Fruit fly (Drosophila melanogaster) whole organism, embryonic: ENCODE data around the gene Upf1.

Experiments
- ATbp ChIP-seq: fragments of 200-800 bp; sonication (Bioruptor generic); optimal IDR thresholded peaks from 2 replicates; lab custom pipeline; 2017; ENCODE audit warnings: missing biosample characterization, mild to moderate bottlenecking, missing genetic modification characterization, missing genetic modification reagents
- Awh ChIP-seq: fragments of 200-800 bp; sonication (Bioruptor generic); IDR thresholded peaks from 2 replicates; pipeline ENCODE4, ENCODE4 v1.3.6; 2022; ENCODE audit warnings: missing biosample characterization, missing genetic modification characterization
- Bgb ChIP-seq: fragments of 200-800 bp; sonication (Bioruptor generic); IDR thresholded peaks from 2 replicates; pipeline ENCODE4 v1.3.6; 2022; ENCODE audit warnings: missing biosample characterization, missing genetic modification characterization; ENCODE audit not compliant: partially characterized antibody
- CG10267 ChIP-seq: fragments of 200-800 bp; sonication (Bioruptor generic); optimal IDR thresholded peaks from 2 replicates; lab custom pipeline; 2018; ENCODE audit warnings: missing biosample characterization, mild to moderate bottlenecking, missing genetic modification characterization, moderate library complexity
- CG11093 ChIP-seq: fragments of 200-800 bp; sonication (Bioruptor generic); IDR thresholded peaks from 3 replicates; pipeline ENCODE4 v1.3.6; 2022; ENCODE audit warnings: missing biosample characterization, missing genetic modification characterization
- CG12104 ChIP-seq: fragments of 200-800 bp; sonication (Bioruptor generic); optimal IDR thresholded peaks from 3 replicates; lab custom pipeline; 2016; ENCODE audit warnings: missing biosample characterization, missing genetic modification characterization
- CG12155 ChIP-seq: fragments of 200-800 bp; sonication (Bioruptor generic); optimal IDR thresholded peaks from 3 replicates; lab custom pipeline; 2016; ENCODE audit warnings: missing biosample characterization, missing genetic modification characterization
- CG12769 ChIP-seq: fragments of 200-800 bp; sonication (Bioruptor generic); optimal IDR thresholded peaks from 2 replicates; lab custom pipeline; 2019; ENCODE audit warnings: missing biosample characterization, mild to moderate bottlenecking, missing genetic modification characterization, moderate library complexity
- CG13296 ChIP-seq: fragments of 200-800 bp; sonication (Bioruptor generic); optimal IDR thresholded peaks from 3 replicates; lab custom pipeline; 2018; ENCODE audit warnings: missing biosample characterization, mild to moderate bottlenecking, missing genetic modification characterization
- CG14667 ChIP-seq: fragments of 200-800 bp; sonication (Bioruptor generic); IDR thresholded peaks from 2 replicates; pipeline ENCODE4 v1.3.6; 2022; ENCODE audit warnings: missing biosample characterization, missing genetic modification characterization
- CG15601 ChIP-seq: fragments of 200-800 bp; sonication (Bioruptor generic); optimal IDR thresholded peaks from 3 replicates; lab custom pipeline; 2019; ENCODE audit warnings: missing biosample characterization, mild to moderate bottlenecking, missing genetic modification characterization, moderate library complexity
- CG16779 ChIP-seq: fragments of 200-800 bp; sonication (Bioruptor generic); IDR thresholded peaks from 2 replicates; pipeline ENCODE4 v1.3.6; 2022; ENCODE audit warnings: missing biosample characterization, missing genetic modification characterization
- CG17359 ChIP-seq: fragments of 200-800 bp; sonication (Bioruptor generic); optimal IDR thresholded peaks from 3 replicates; lab custom pipeline; 2018; ENCODE audit warnings: missing biosample characterization, mild to moderate bottlenecking, missing genetic modification characterization, moderate library complexity
- CG2116 ChIP-seq: fragments of 200-800 bp; sonication (Bioruptor generic); optimal IDR thresholded peaks from 3 replicates; lab custom pipeline; 2018; ENCODE audit warnings: missing biosample characterization, mild to moderate bottlenecking, missing genetic modification characterization
- CG2712 ChIP-seq: fragments of 200-800 bp; optimal IDR thresholded peaks from 3 replicates; lab custom pipeline; 2019; ENCODE audit warnings: missing biosample characterization, mild to moderate bottlenecking, missing genetic modification characterization, moderate library complexity
- CG2875 ChIP-seq: fragments of 200-800 bp; sonication (Bioruptor generic); optimal IDR thresholded peaks from 2 replicates; lab custom pipeline; 2017; ENCODE audit warnings: missing biosample characterization, mild to moderate bottlenecking, missing genetic modification characterization, missing genetic modification reagents
- CG31365 ChIP-seq: fragments of 200-800 bp; sonication (Bioruptor generic); optimal IDR thresholded peaks from 2 replicates; lab custom pipeline; 2018; ENCODE audit warnings: missing biosample characterization, mild to moderate bottlenecking, missing genetic modification characterization
- CG32532 ChIP-seq: fragments of 200-800 bp; sonication (Bioruptor generic); IDR thresholded peaks from 2 replicates; pipeline ENCODE4 v1.3.6; 2022; ENCODE audit warnings: missing biosample characterization, missing genetic modification characterization
- CG34224 ChIP-seq: fragments of 200-800 bp; sonication (Bioruptor generic); IDR thresholded peaks from 3 replicates; pipeline ENCODE4 v1.3.6; 2022; ENCODE audit warnings: missing biosample characterization, missing genetic modification characterization; ENCODE audit not compliant: partially characterized antibody
- CG4404 ChIP-seq: fragments of 200-800 bp; sonication (Bioruptor generic); IDR thresholded peaks from 2 replicates; pipeline ENCODE4 v1.3.6; 2022; ENCODE audit warnings: missing biosample characterization, missing genetic modification characterization
- CG4707 ChIP-seq: fragments of 200-800 bp; sonication (Bioruptor generic); optimal IDR thresholded peaks from 2 replicates; lab custom pipeline; 2018; ENCODE audit warnings: missing biosample characterization, mild to moderate bottlenecking, missing genetic modification characterization, moderate library complexity
- CG6791 ChIP-seq: fragments of 200-800 bp; sonication (Bioruptor generic); IDR thresholded peaks from 3 replicates; pipeline ENCODE4 v1.3.6; 2022; ENCODE audit warnings: missing biosample characterization, missing genetic modification characterization; ENCODE audit not compliant: partially characterized antibody
- CG8089 ChIP-seq: fragments of 200-800 bp; sonication (Bioruptor generic); optimal IDR thresholded peaks from 3 replicates; lab custom pipeline; 2016; ENCODE audit warnings: missing biosample characterization, missing genetic modification characterization
- CG9932 ChIP-seq: fragments of 200-800 bp; sonication (Bioruptor generic); IDR thresholded peaks from 2 replicates; pipeline ENCODE4 v1.3.6; 2022; ENCODE audit warnings: missing biosample characterization, missing genetic modification characterization
- D19B ChIP-seq: fragments of 200-800 bp; sonication (Bioruptor generic); optimal IDR thresholded peaks from 2 replicates; lab custom pipeline; 2017; ENCODE audit warnings: missing biosample characterization, mild to moderate bottlenecking, missing genetic modification characterization
- Dref ChIP-seq: fragments of 200-800 bp; sonication (Bioruptor generic); IDR thresholded peaks from 2 replicates; pipeline ENCODE4 v1.3.6; 2022; ENCODE audit warnings: missing biosample characterization, missing genetic modification characterization
- ERR ChIP-seq: fragments of 200-800 bp; sonication (Bioruptor generic); optimal IDR thresholded peaks from 2 replicates; lab custom pipeline; 2016; ENCODE audit warnings: missing biosample characterization, missing genetic modification characterization
- HmgD ChIP-seq: fragments of 200-800 bp; sonication (Bioruptor generic); optimal IDR thresholded peaks from 3 replicates; lab custom pipeline; 2016; ENCODE audit warnings: missing biosample characterization, missing genetic modification characterization
- Jarid2 ChIP-seq: fragments of 200-800 bp; sonication (Bioruptor generic); optimal IDR thresholded peaks from 3 replicates; lab custom pipeline; 2017; ENCODE audit warnings: mild to moderate bottlenecking, missing biosample characterization, missing genetic modification reagents, missing genetic modification characterization
- Lim3 ChIP-seq: fragments of 200-800 bp; sonication (Bioruptor generic); IDR thresholded peaks from 2 replicates; pipeline ENCODE4 v1.3.6; 2022; ENCODE audit warnings: missing biosample characterization, missing genetic modification characterization
- Lpt ChIP-seq: fragments of >200 bp; optimal IDR thresholded peaks from 2 replicates; lab custom pipeline; 2018; ENCODE audit warnings: missing biosample characterization, missing genetic modification characterization
- MESR4 ChIP-seq: fragments of 200-800 bp; sonication (Bioruptor generic); optimal IDR thresholded peaks from 2 replicates; lab custom pipeline; 2018; ENCODE audit warnings: missing biosample characterization, mild to moderate bottlenecking, missing genetic modification characterization, moderate library complexity
- Oli ChIP-seq: fragments of 200-800 bp; sonication (Bioruptor generic); optimal IDR thresholded peaks from 2 replicates; lab custom pipeline; 2018; ENCODE audit warnings: missing biosample characterization, mild to moderate bottlenecking, missing genetic modification characterization, moderate library complexity
- Xrp1 ChIP-seq: fragments of 200-800 bp; sonication (Bioruptor generic); IDR thresholded peaks from 2 replicates; pipeline ENCODE4 v1.3.6; 2022; ENCODE audit warnings: missing biosample characterization, missing genetic modification characterization
- abd-A ChIP-seq: fragments of 200-800 bp; sonication (Bioruptor generic); optimal IDR thresholded peaks from 3 replicates; lab custom pipeline; 2019; ENCODE audit warnings: missing biosample characterization, mild to moderate bottlenecking, missing genetic modification characterization, moderate library complexity
- ap ChIP-seq: fragments of 200-800 bp; sonication (Bioruptor generic); IDR thresholded peaks from 2 replicates; pipeline ENCODE4 v1.3.6; 2022; ENCODE audit warnings: missing biosample characterization, missing genetic modification characterization
- caup ChIP-seq: fragments of 200-800 bp; sonication (Bioruptor generic); optimal IDR thresholded peaks from 3 replicates; lab custom pipeline; 2017; ENCODE audit warnings: missing biosample characterization, mild to moderate bottlenecking, missing genetic modification characterization, moderate library complexity; ENCODE audit not compliant: severe bottlenecking
- ftz-f1 ChIP-seq: fragments of 200-800 bp; sonication (Bioruptor generic); optimal IDR thresholded peaks from 2 replicates; lab custom pipeline; 2016; ENCODE audit warnings: missing biosample characterization, missing genetic modification characterization
- h ChIP-seq: fragments of >200 bp; optimal IDR thresholded peaks from 2 replicates; lab custom pipeline; 2017
- hkb ChIP-seq, 2 experiments: fragments of 200-800 bp in 1 of 2; fragments of >200 bp in 1 of 2; sonication (Bioruptor generic) in 1 of 2; IDR thresholded peaks in 1 of 2; optimal IDR thresholded peaks in 1 of 2; 2 replicates each; pipeline versions ENCODE4 v1.3.6 to Lab custom; 2017 to 2022; ENCODE audit warnings: missing biosample characterization in 1 of 2, missing genetic modification characterization in 1 of 2
- inv ChIP-seq: fragments of 200-800 bp; sonication (Bioruptor generic); IDR thresholded peaks from 2 replicates; pipeline ENCODE4 v1.3.6; 2022; ENCODE audit warnings: missing biosample characterization, missing genetic modification characterization; ENCODE audit not compliant: partially characterized antibody
- jumu ChIP-seq: fragments of 200-800 bp; sonication (Bioruptor generic); optimal IDR thresholded peaks from 3 replicates; lab custom pipeline; 2016; ENCODE audit warnings: missing biosample characterization, missing genetic modification characterization
- knrl ChIP-seq: fragments of 200-800 bp; sonication (Bioruptor generic); IDR thresholded peaks from 3 replicates; pipeline ENCODE4 v1.3.6; 2022; ENCODE audit warnings: missing biosample characterization, missing genetic modification characterization; ENCODE audit not compliant: partially characterized antibody
- lola ChIP-seq, 3 experiments: fragments of >200 bp in 2 of 3; fragments of 200-800 bp in 1 of 3; sonication (Bioruptor generic) in 1 of 3; optimal IDR thresholded peaks; 2 replicates each; lab custom pipeline; 2017 to 2019; ENCODE audit warnings: missing biosample characterization in 3 of 3, missing genetic modification characterization in 3 of 3, mild to moderate bottlenecking in 1 of 3, moderate library complexity in 1 of 3
- prd ChIP-seq, 3 experiments: fragments of >200 bp in 2 of 3; fragments of 200-800 bp in 1 of 3; sonication (Bioruptor generic) in 1 of 3; optimal IDR thresholded peaks in 2 of 3; IDR thresholded peaks in 1 of 3; 2 replicates in 2 of 3; 3 replicates in 1 of 3; pipeline versions ENCODE4 v1.3.6 to Lab custom; 2017 to 2022; ENCODE audit warnings: missing biosample characterization in 1 of 3, missing genetic modification characterization in 1 of 3
- sima ChIP-seq: fragments of 200-800 bp; sonication (Bioruptor generic); optimal IDR thresholded peaks from 2 replicates; lab custom pipeline; 2016; ENCODE audit warnings: missing biosample characterization, missing genetic modification characterization
- sna ChIP-seq: fragments of 200-800 bp; sonication (Bioruptor generic); IDR thresholded peaks from 2 replicates; pipeline ENCODE4 v1.3.6; 2022; ENCODE audit warnings: missing biosample characterization, missing genetic modification characterization; ENCODE audit not compliant: partially characterized antibody
- tin ChIP-seq: fragments of 200-800 bp; sonication (Bioruptor generic); optimal IDR thresholded peaks from 3 replicates; lab custom pipeline; 2016; ENCODE audit warnings: missing biosample characterization, missing genetic modification characterization
- ttk ChIP-seq: fragments of 200-800 bp; sonication (Bioruptor generic); IDR thresholded peaks from 2 replicates; pipeline ENCODE4 v2.1.2; 2022; ENCODE audit warnings: missing biosample characterization, missing genetic modification characterization
- zen2 ChIP-seq: fragments of 200-800 bp; sonication (Bioruptor generic); IDR thresholded peaks from 3 replicates; pipeline ENCODE4 v1.3.6; 2022; ENCODE audit warnings: missing biosample characterization, missing genetic modification characterization; ENCODE audit not compliant: partially characterized antibody

Gene Upf1

dm6 chrX:11868866-11869265, 36.3 kb downstream of the Upf1 start, which contains the start of the genes Nrd1 and CG1847 (continued):
- peak; percentile 67 for TF ChIP-seq inv (GFP tag; lab: Robert Waterston, UW)
- no peak for TF ChIP-seq CG2875 (GFP tag; lab: Kevin White, UChicago)
- peak; percentile 91 for TF ChIP-seq sna
- peak; percentile 72 for TF ChIP-seq Dref (GFP tag; lab: Robert Waterston, UW)
- TF ChIP-seq CG2712 (tag; lab: Kevin White, UChicago), result no peak
- no peak for TF ChIP-seq CG9932 (GFP tag; lab: Robert Waterston, UW)
- TF ChIP-seq ERR (GFP tag; lab: Kevin White, UChicago), result no peak
- TF ChIP-seq Lim3, result no peak
- no peak for TF ChIP-seq hkb (optimal IDR thresholded peaks at IDR 0.05; lab: Kevin White, UChicago)
- TF ChIP-seq hkb (GFP tag; IDR thresholded peaks at IDR 0.05; lab: Robert Waterston, UW), result no peak
- peak; percentile 37 for TF ChIP-seq CG10267
- no peak for TF ChIP-seq HmgD
- TF ChIP-seq sima (GFP tag; lab: Kevin White, UChicago), result no peak
- TF ChIP-seq Awh (GFP tag; lab: Robert Waterston, UW), result no peak
- no peak for TF ChIP-seq caup
- no peak for TF ChIP-seq ftz-f1 (GFP tag; lab: Kevin White, UChicago)
- no peak for TF ChIP-seq tin (GFP tag; lab: Kevin White, UChicago)
- peak; percentile 82 for TF ChIP-seq CG2116
- TF ChIP-seq Jarid2 (GFP tag; lab: Kevin White, UChicago), result no peak
- TF ChIP-seq ttk, result no peak
- TF ChIP-seq CG8089 (GFP tag; lab: Kevin White, UChicago), result no peak
- peak; percentile 77 for TF ChIP-seq Bgb (GFP tag; lab: Robert Waterston, UW)
- TF ChIP-seq Lpt (GFP tag; lab: Kevin White, UChicago), result no peak
- TF ChIP-seq Oli, result no peak
- TF ChIP-seq knrl (GFP tag; lab: Robert Waterston, UW), result peak; percentile 62; the same call in 2 of the 3 replicates
- no peak for TF ChIP-seq CG31365 (tag; lab: Kevin White, UChicago)
- no peak for TF ChIP-seq CG4707 (GFP tag; lab: Kevin White, UChicago)
- no peak for TF ChIP-seq CG14667 (GFP tag; lab: Robert Waterston, UW)
- TF ChIP-seq abd-A (tag; lab: Kevin White, UChicago), result no peak
- TF ChIP-seq CG12104 (GFP tag; lab: Kevin White, UChicago), result no peak
- no peak for TF ChIP-seq CG12155 (GFP tag; lab: Kevin White, UChicago)
- TF ChIP-seq CG17359, result no peak
- no peak for TF ChIP-seq CG16779 (GFP tag; lab: Robert Waterston, UW)
- TF ChIP-seq CG11093, result no peak
- no peak for TF ChIP-seq ATbp (GFP tag; lab: Kevin White, UChicago)
- TF ChIP-seq prd (optimal IDR thresholded peaks at IDR 0.05; lab: Kevin White, UChicago), result no peak
- TF ChIP-seq prd (GFP tag; IDR thresholded peaks at IDR 0.05; lab: Robert Waterston, UW), result no peak
- no peak for TF ChIP-seq lola (GFP tag; optimal IDR thresholded peaks at IDR 0.05; lab: Kevin White, UChicago)
- TF ChIP-seq MESR4 (GFP tag; lab: Kevin White, UChicago), result no peak
- no peak for TF ChIP-seq Xrp1
- TF ChIP-seq CG4404 (GFP tag; lab: Robert Waterston, UW), result no peak
- TF ChIP-seq D19B (GFP tag; lab: Kevin White, UChicago), result no peak
- TF ChIP-seq CG32532 (GFP tag; lab: Robert Waterston, UW), result no peak
- peak; percentile 63; the same call in 1 of the 3 replicates for TF ChIP-seq zen2 (GFP tag; lab: Robert Waterston, UW)
- peak; percentile 86 for TF ChIP-seq CG34224 (GFP tag; lab: Robert Waterston, UW)
- TF ChIP-seq CG12769 (tag; lab: Kevin White, UChicago), result no peak
- TF ChIP-seq jumu (GFP tag; lab: Kevin White, UChicago), result no peak
- TF ChIP-seq CG13296 (GFP tag; lab: Kevin White, UChicago), result no peak
- TF ChIP-seq h (lab: Kevin White, UChicago), result no peak
- TF ChIP-seq CG15601, result no peak
- peak; percentile 78 for TF ChIP-seq CG6791 (GFP tag; lab: Robert Waterston, UW)
- no peak for TF ChIP-seq ap (GFP tag; lab: Robert Waterston, UW)
